Worm (Caenorhabditis elegans) whole organism, early embryonic: Measurements from ENCODE around the gene ZK666.4.

Source experiments
- aly-1 ChIP-seq: sonication (generic microtip); optimal IDR thresholded peaks from 2 replicates; lab custom pipeline; 2016; ENCODE audit warnings: missing genetic modification characterization, missing compliant biosample characterization
- flt-1 ChIP-seq: fragments of 200-800 bp; sonication (Bioruptor generic); IDR thresholded peaks from 2 replicates; pipeline ENCODE4 v1.3.6; 2022; ENCODE audit warnings: missing genetic modification characterization, missing compliant biosample characterization
- scrt-1 ChIP-seq: fragments of 200-800 bp; sonication (Bioruptor generic); IDR thresholded peaks from 2 replicates; pipeline ENCODE4 v1.3.6; 2022; ENCODE audit warnings: missing genetic modification characterization, missing compliant biosample characterization
- tra-4 ChIP-seq: sonication (generic microtip); optimal IDR thresholded peaks from 2 replicates; lab custom pipeline; 2017; ENCODE audit warnings: missing genetic modification characterization, missing compliant biosample characterization

DNA sequence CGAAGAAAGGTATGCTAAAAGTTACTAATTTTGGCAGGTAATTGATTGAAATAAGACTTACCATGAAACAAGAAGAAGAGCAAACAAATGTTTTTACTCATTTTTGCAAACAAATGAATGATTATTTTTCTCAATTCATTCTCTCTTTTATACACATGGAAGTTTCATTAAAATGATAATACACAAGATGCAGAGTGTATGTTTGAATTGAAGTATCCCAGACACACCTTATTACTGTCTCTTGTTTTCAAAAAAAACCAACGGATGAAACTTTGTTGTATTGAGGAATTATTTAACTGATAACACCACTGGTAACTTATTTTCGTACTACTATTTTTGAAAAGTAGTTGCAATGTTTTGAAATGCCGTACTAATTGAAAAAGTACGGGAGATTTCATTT, 2.3 kb downstream of the ZK666.4 start, which contains the start of gene clec-59:
- TF ChIP-seq tra-4 (tag; lab: Kevin White, UChicago) = no peak
- TF ChIP-seq aly-1 (tag; lab: Kevin White, UChicago) = no peak
- no peak for TF ChIP-seq scrt-1
- TF ChIP-seq flt-1 = no peak
